Worm (Caenorhabditis elegans): ENCODE results near the gene K02E11.4.

Gene K02E11.4

ce11 chrV:14230788-14231583 is 16.9 kb downstream of the K02E11.4 start:
- TF ChIP-seq tbp1 (GFP tag; optimal IDR thresholded peaks at IDR 0.05), result peak; percentile 88
- TF ChIP-seq mcd-1 (GFP tag; IDR thresholded peaks at IDR 0.05), result no peak
- TF ChIP-seq tlf-1 (GFP tag; optimal IDR thresholded peaks at IDR 0.05), result no peak
- peak; percentile 73; the same call in 1 of the 2 replicates for TF ChIP-seq lin-26 (GFP tag; IDR thresholded peaks at IDR 0.05)
- no peak for TF ChIP-seq F49E8.2 (tag; optimal IDR thresholded peaks at IDR 0.05; ENCODE audit: insufficient read depth)
- no peak for TF ChIP-seq K12H6.12 (tag; optimal IDR thresholded peaks at IDR 0.05)
- TF ChIP-seq pbrm-1 (GFP tag; IDR thresholded peaks at IDR 0.05), result peak; percentile 61; the same call in 1 of the 2 replicates
- peak; percentile 31 for TF ChIP-seq ztf-18 (tag; optimal IDR thresholded peaks at IDR 0.05)
- TF ChIP-seq mxl-1 (tag; optimal IDR thresholded peaks at IDR 0.05), result peak; percentile 7
- no peak for TF ChIP-seq Y56A3A.18 (GFP tag; IDR thresholded peaks at IDR 0.05)
- TF ChIP-seq F37B4.10 (GFP tag; IDR thresholded peaks at IDR 0.05), result no peak
- TF ChIP-seq dpl-1 (GFP tag; optimal IDR thresholded peaks at IDR 0.05), result no peak
- TF ChIP-seq egl-44 (GFP tag; IDR thresholded peaks at IDR 0.05), result no peak
- TF ChIP-seq F52B5.7 (tag; optimal IDR thresholded peaks at IDR 0.05), result no peak
- peak; percentile 0 for TF ChIP-seq snpc-4 (GFP tag; optimal IDR thresholded peaks at IDR 0.05)
- TF ChIP-seq snpc-4 (tag; optimal IDR thresholded peaks at IDR 0.05), result peak in 1 of 4 experiments; percentile 12
- no peak for TF ChIP-seq rec-8 (tag; optimal IDR thresholded peaks at IDR 0.05)
- no peak for TF ChIP-seq T26A5.8 (tag; optimal IDR thresholded peaks at IDR 0.05)
- no peak for TF ChIP-seq attf-5 (GFP tag; optimal IDR thresholded peaks at IDR 0.05)
- no peak for TF ChIP-seq nhr-120 (GFP tag; IDR thresholded peaks at IDR 0.05)
- no peak for TF ChIP-seq ceh-40 (GFP tag; IDR thresholded peaks at IDR 0.05)
- TF ChIP-seq C17E4.6 (GFP tag; IDR thresholded peaks at IDR 0.05), result no peak
- peak; percentile 69 for TF ChIP-seq B0261.1 (tag; optimal IDR thresholded peaks at IDR 0.05)
- TF ChIP-seq ztf-28 (GFP tag; IDR thresholded peaks at IDR 0.05), result no peak
- TF ChIP-seq hlh-12 (tag; optimal IDR thresholded peaks at IDR 0.05), result no peak
- TF ChIP-seq tbx-9 (tag; optimal IDR thresholded peaks at IDR 0.05; ENCODE audit: borderline replicate concordance), result no peak
- TF ChIP-seq mes-4 (tag; optimal IDR thresholded peaks at IDR 0.05), result no peak
- no peak for TF ChIP-seq nhr-179 (tag; optimal IDR thresholded peaks at IDR 0.05)
- TF ChIP-seq hmg-1.2 (GFP tag; IDR thresholded peaks at IDR 0.05), result peak; percentile 25; the same call in 1 of the 2 replicates
- TF ChIP-seq madf-8 (GFP tag; conservative IDR thresholded peaks at IDR 0.05), result no peak
- TF ChIP-seq let-526 (GFP tag; IDR thresholded peaks at IDR 0.05), result no peak
- TF ChIP-seq Y79H2A.3 (GFP tag; conservative IDR thresholded peaks at IDR 0.05), result no peak
- no peak for TF ChIP-seq cebp-1 (GFP tag; IDR thresholded peaks at IDR 0.05)
- no peak for TF ChIP-seq cebp-1 (tag; optimal IDR thresholded peaks at IDR 0.05)
- TF ChIP-seq F10E7.11 (tag; optimal IDR thresholded peaks at IDR 0.05), result no peak
- no peak for TF ChIP-seq lir-1 (GFP tag; conservative IDR thresholded peaks at IDR 0.05)
- TF ChIP-seq snpc-1.3 (tag; optimal IDR thresholded peaks at IDR 0.05; ENCODE audit: insufficient read depth), result peak; percentile 54
- TF ChIP-seq snpc-3.4 (tag; optimal IDR thresholded peaks at IDR 0.05), result no peak
- no peak for TF ChIP-seq dox-1 (GFP tag; IDR thresholded peaks at IDR 0.05)
- no peak for TF ChIP-seq hrde-1 (tag; optimal IDR thresholded peaks at IDR 0.05; ENCODE audit: borderline replicate concordance)
- TF ChIP-seq lag-1 (GFP tag; IDR thresholded peaks at IDR 0.05), result no peak
- TF ChIP-seq F39B2.1 (GFP tag; IDR thresholded peaks at IDR 0.05), result no peak
- TF ChIP-seq Y53G8AR.9 (GFP tag; conservative IDR thresholded peaks at IDR 0.05), result no peak
- no peak for TF ChIP-seq ama-1 (optimal IDR thresholded peaks at IDR 0.05)
- no peak for TF ChIP-seq ama-1 (GFP tag; optimal IDR thresholded peaks at IDR 0.05)
- no peak for TF ChIP-seq sptf-2 (GFP tag; optimal IDR thresholded peaks at IDR 0.05)
- TF ChIP-seq aptf-3 (GFP tag; IDR thresholded peaks at IDR 0.05), result no peak
- no peak for TF ChIP-seq ztf-22 (GFP tag; optimal IDR thresholded peaks at IDR 0.05)

Measured in whole organism, young adult.